Worm (Caenorhabditis elegans): ENCODE measurements around the gene F53F4.4.
A peak's percentile ranks its signal among the peaks of the same experiment; 100 is the strongest.

Gene F53F4.4

ce11 chrV:13609806-13610205 lies 16.6 kb downstream of the F53F4.4 start:
- TF ChIP-seq blmp-1 (tag; optimal IDR thresholded peaks at IDR 0.05) (peak; percentile 61), nhr-20 (tag; optimal IDR thresholded peaks at IDR 0.05) (no peak), unc-86 (tag; optimal IDR thresholded peaks at IDR 0.05) (no peak)

ce11 chrV:13611782-13612181 lies 18.6 kb downstream of the F53F4.4 start, which contains the start of gene spig-9:
spig-9 (minus strand) TSS chrV:13611882.
- TF ChIP-seq lin-39 (tag; optimal IDR thresholded peaks at IDR 0.05) (no peak), C04F5.9 (tag; optimal IDR thresholded peaks at IDR 0.05) (no peak), grh-1 (GFP tag; IDR thresholded peaks at IDR 0.05) (no peak), blmp-1 (tag; optimal IDR thresholded peaks at IDR 0.05) (no peak), ets-5 (GFP tag; IDR thresholded peaks at IDR 0.05) (no peak), hlh-4 (tag; optimal IDR thresholded peaks at IDR 0.05) (no peak), pax-3 (tag; optimal IDR thresholded peaks at IDR 0.05) (no peak), egl-27 (tag; optimal IDR thresholded peaks at IDR 0.05) (no peak), elt-2 (tag; optimal IDR thresholded peaks at IDR 0.05) (no peak), vab-15 (tag; optimal IDR thresholded peaks at IDR 0.05) (no peak)

- TF ChIP-seq lin-15B (tag; optimal IDR thresholded peaks at IDR 0.05) (no peak), ceh-8 (GFP tag; optimal IDR thresholded peaks at IDR 0.05) (no peak), nhr-84 (tag; optimal IDR thresholded peaks at IDR 0.05) (no peak), ets-5 (GFP tag; IDR thresholded peaks at IDR 0.05) (no peak), zag-1 (tag; optimal IDR thresholded peaks at IDR 0.05) (no peak), isw-1 (GFP tag; IDR thresholded peaks at IDR 0.05) (no peak), sptf-1 (tag; optimal IDR thresholded peaks at IDR 0.05) (no peak), snu-23 (GFP tag; optimal IDR thresholded peaks at IDR 0.05) (no peak), alr-1 (tag; optimal IDR thresholded peaks at IDR 0.05; ENCODE audit: borderline replicate concordance) (no peak), elt-2 (tag; optimal IDR thresholded peaks at IDR 0.05) (no peak), ceh-90 (tag; optimal IDR thresholded peaks at IDR 0.05) (no peak), blmp-1 (tag; optimal IDR thresholded peaks at IDR 0.05) (no peak), hlh-4 (tag; optimal IDR thresholded peaks at IDR 0.05) (no peak), sup-37 (GFP tag; optimal IDR thresholded peaks at IDR 0.05) (no peak), F16B12.6 (tag; optimal IDR thresholded peaks at IDR 0.05) (no peak), unc-62 (GFP tag; optimal IDR thresholded peaks at IDR 0.05) (no peak)
Observed at ce11 chrV:13613870-13614269, 20.7 kb downstream of the F53F4.4 start, which contains the start of gene F53F4.7. F53F4.7 (minus strand) TSS chrV:13613970.

ce11 chrV:13619752-13620151 lies 26.6 kb downstream of the F53F4.4 start, which contains the start of gene srd-11:
srd-11 (minus strand) TSS chrV:13619852.
- TF ChIP-seq lin-39 (tag; optimal IDR thresholded peaks at IDR 0.05) (no peak), efl-1 (optimal IDR thresholded peaks at IDR 0.05) (no peak), efl-1 (GFP tag; optimal IDR thresholded peaks at IDR 0.05 in 1 of 2) (peak in 1 of 2 experiments; percentile 26)

ce11 chrV:13620676-13621075 lies 27.5 kb downstream of the F53F4.4 start, which contains the start of gene F53F4.15:
F53F4.15 (plus strand) TSS chrV:13620976.
- TF ChIP-seq C04F5.9 (tag; optimal IDR thresholded peaks at IDR 0.05) = no peak
- TF ChIP-seq efl-1 (optimal IDR thresholded peaks at IDR 0.05) = no peak
- TF ChIP-seq efl-1 (GFP tag; optimal IDR thresholded peaks at IDR 0.05 in 1 of 2) = no peak
- no peak for TF ChIP-seq fos-1 (tag; optimal IDR thresholded peaks at IDR 0.05)
- TF ChIP-seq ceh-88 (GFP tag; IDR thresholded peaks at IDR 0.05) = no peak
- no peak for TF ChIP-seq ceh-82 (tag; optimal IDR thresholded peaks at IDR 0.05)
- TF ChIP-seq mab-9 (GFP tag; IDR thresholded peaks at IDR 0.05) = no peak
- no peak for TF ChIP-seq ceh-63 (GFP tag; optimal IDR thresholded peaks at IDR 0.05)
- TF ChIP-seq tlp-1 (tag; optimal IDR thresholded peaks at IDR 0.05) = no peak
- no peak for TF ChIP-seq elt-3 (tag; optimal IDR thresholded peaks at IDR 0.05)
- TF ChIP-seq unc-30 (tag; optimal IDR thresholded peaks at IDR 0.05) = no peak
- TF ChIP-seq lsy-2 (tag; optimal IDR thresholded peaks at IDR 0.05) = no peak
- no peak for TF ChIP-seq efl-3 (GFP tag; optimal IDR thresholded peaks at IDR 0.05)
- no peak for TF ChIP-seq sup-37 (GFP tag; optimal IDR thresholded peaks at IDR 0.05)
- TF ChIP-seq hpl-2 (GFP tag; optimal IDR thresholded peaks at IDR 0.05) = no peak
